Worm (Caenorhabditis elegans) whole organism, L4/young adult: Measurements from ENCODE around the gene ubh-3.

Source experiments
- W03F9.2 ChIP-seq: fragments of 150-350 bp; optimal IDR thresholded peaks from 2 replicates; lab custom pipeline; 2014; ENCODE audit warnings: missing biosample characterization, missing genetic modification characterization
- dao-5 ChIP-seq: sonication (generic microtip); optimal IDR thresholded peaks from 2 replicates; lab custom pipeline; 2016; ENCODE audit warnings: missing genotype, missing genetic modification characterization, moderate library complexity, missing compliant biosample characterization
- him-1 ChIP-seq: sonication (generic microtip); optimal IDR thresholded peaks from 2 replicates; lab custom pipeline; 2016; ENCODE audit warnings: missing genotype, missing genetic modification reagents, missing genetic modification characterization, missing compliant biosample characterization

- TF ChIP-seq W03F9.2 (tag; lab: Kevin White, UChicago) (no peak), him-1 (tag; lab: Kevin White, UChicago) (no peak), dao-5 (tag; lab: Kevin White, UChicago) (no peak)
These were observed 2.2 kb downstream of the ubh-3 start for ce11 chrV:6506238-6506956.
